Worm (Caenorhabditis elegans) whole organism, midembryonic: Measurements from ENCODE around the gene fbxb-63.

Experiments used
- T22C8.4 ChIP-seq: fragments of 200-800 bp; sonication (Bioruptor generic); IDR thresholded peaks from 2 replicates; pipeline ENCODE4 v1.3.6; 2022; ENCODE audit warnings: missing genetic modification characterization, missing compliant biosample characterization
- cog-1 ChIP-seq: sonication (generic microtip); optimal IDR thresholded peaks from 2 replicates; lab custom pipeline; 2016; ENCODE audit warnings: missing genetic modification characterization, missing compliant biosample characterization
- flt-1 ChIP-seq: fragments of 200-800 bp; sonication (Bioruptor generic); IDR thresholded peaks from 2 replicates; pipeline ENCODE4 v1.3.6; 2022; ENCODE audit warnings: missing genetic modification characterization, missing compliant biosample characterization
- klf-2 ChIP-seq: fragments of 200-800 bp; sonication (Bioruptor generic); conservative IDR thresholded peaks from 2 replicates; pipeline ENCODE4 v1.3.6; 2022; ENCODE audit warnings: missing genetic modification reagents, missing genetic modification characterization, missing compliant biosample characterization
- med-1 ChIP-seq: sonication (generic microtip); optimal IDR thresholded peaks from 2 replicates; lab custom pipeline; 2017; ENCODE audit warnings: missing genetic modification characterization, mild to moderate bottlenecking, missing compliant biosample characterization, antibody characterized with exemption, missing genetic modification reagents; ENCODE audit not compliant: insufficient read depth
- ref-1 ChIP-seq: fragments of 200-800 bp; sonication (Bioruptor generic); conservative IDR thresholded peaks from 2 replicates; pipeline ENCODE4 v1.3.6; 2022; ENCODE audit warnings: missing genetic modification reagents, missing genetic modification characterization, missing compliant biosample characterization
- tab-1 ChIP-seq: fragments of 200-800 bp; sonication (Bioruptor generic); IDR thresholded peaks from 2 replicates; pipeline ENCODE4 v1.3.6; 2022; ENCODE audit warnings: missing genetic modification characterization, missing compliant biosample characterization
- ztf-23 ChIP-seq: fragments of 200-800 bp; sonication (Bioruptor generic); IDR thresholded peaks from 2 replicates; pipeline ENCODE4 v1.3.6; 2022; ENCODE audit warnings: missing genetic modification reagents, missing genetic modification characterization, missing compliant biosample characterization
- ztf-29 ChIP-seq: fragments of 200-800 bp; sonication (Bioruptor generic); IDR thresholded peaks from 2 replicates; pipeline ENCODE4 v1.3.6; 2022; ENCODE audit warnings: missing genetic modification reagents, missing genetic modification characterization, missing compliant biosample characterization

Gene fbxb-63

ce11 chrV:19311391-19311790, 7.9 kb upstream of the fbxb-63 start, which contains the start of gene C43D7.8:
C43D7.8 (minus strand) TSS chrV:19311491.
- TF ChIP-seq tab-1 (GFP tag; lab: Robert Waterston, UW) (no peak), flt-1 (no peak), cog-1 (tag; lab: Kevin White, UChicago) (no peak), ref-1 (GFP tag; lab: Robert Waterston, UW) (no peak), ztf-29 (GFP tag; lab: Robert Waterston, UW) (no peak)

ce11 chrV:19309591-19309990, 6.1 kb upstream of the fbxb-63 start, which contains the start of gene F55C9.11:
F55C9.11 (minus strand) TSS chrV:19309691.
- TF ChIP-seq flt-1 (no peak), tab-1 (GFP tag; lab: Robert Waterston, UW) (no peak), T22C8.4 (GFP tag; lab: Robert Waterston, UW) (peak; percentile 30; the same call in 1 of the 2 replicates), ztf-29 (GFP tag; lab: Robert Waterston, UW) (no peak), cog-1 (tag; lab: Kevin White, UChicago) (no peak), ztf-23 (GFP tag; lab: Robert Waterston, UW) (no peak)

- TF ChIP-seq ztf-23 (GFP tag; lab: Robert Waterston, UW) (no peak), T22C8.4 (GFP tag; lab: Robert Waterston, UW) (no peak), med-1 (GFP tag; lab: Kevin White, UChicago) (no peak), cog-1 (tag; lab: Kevin White, UChicago) (no peak), ref-1 (GFP tag; lab: Robert Waterston, UW) (no peak), ztf-29 (GFP tag; lab: Robert Waterston, UW) (no peak), flt-1 (no peak), tab-1 (GFP tag; lab: Robert Waterston, UW) (no peak), klf-2 (GFP tag; lab: Robert Waterston, UW) (no peak)
Observed at ce11 chrV:19308137-19308536, 4.6 kb upstream of the fbxb-63 start.

ce11 chrV:19306906-19307305, 3.4 kb upstream of the fbxb-63 start, which contains the start of gene F55C9.15:
F55C9.15 (minus strand) TSS chrV:19307006.
- TF ChIP-seq ztf-23 (GFP tag; lab: Robert Waterston, UW), result no peak
- no peak for TF ChIP-seq tab-1 (GFP tag; lab: Robert Waterston, UW)
- no peak for TF ChIP-seq T22C8.4 (GFP tag; lab: Robert Waterston, UW)
- no peak for TF ChIP-seq ref-1 (GFP tag; lab: Robert Waterston, UW)
- TF ChIP-seq ztf-29 (GFP tag; lab: Robert Waterston, UW), result no peak
- TF ChIP-seq cog-1 (tag; lab: Kevin White, UChicago), result no peak
- no peak for TF ChIP-seq flt-1
- no peak for TF ChIP-seq med-1 (GFP tag; lab: Kevin White, UChicago)
- no peak for TF ChIP-seq klf-2 (GFP tag; lab: Robert Waterston, UW)

- TF ChIP-seq ztf-29 (GFP tag; lab: Robert Waterston, UW) (no peak), T22C8.4 (GFP tag; lab: Robert Waterston, UW) (0 out of 2 replicates have a peak, but pooled peaks have one; percentile 29), klf-2 (GFP tag; lab: Robert Waterston, UW) (no peak), flt-1 (no peak), ztf-23 (GFP tag; lab: Robert Waterston, UW) (no peak), cog-1 (tag; lab: Kevin White, UChicago) (no peak), tab-1 (GFP tag; lab: Robert Waterston, UW) (no peak), med-1 (GFP tag; lab: Kevin White, UChicago) (no peak), ref-1 (GFP tag; lab: Robert Waterston, UW) (no peak)
Observed at ce11 chrV:19301934-19302333, 1.6 kb downstream of the fbxb-63 start, which contains the start of gene fbxb-62. fbxb-62 (minus strand) TSS chrV:19302034.

ce11 chrV:19299262-19299661, 4.3 kb downstream of the fbxb-63 start, which contains the start of gene F55C9.14:
F55C9.14 (plus strand) TSS chrV:19299562.
- TF ChIP-seq T22C8.4 (GFP tag; lab: Robert Waterston, UW), result no peak

- TF ChIP-seq tab-1 (GFP tag; lab: Robert Waterston, UW) (no peak), ztf-29 (GFP tag; lab: Robert Waterston, UW) (no peak), med-1 (GFP tag; lab: Kevin White, UChicago) (no peak), T22C8.4 (GFP tag; lab: Robert Waterston, UW) (peak; percentile 53; the same call in 1 of the 2 replicates)
Observed at ce11 chrV:19297510-19297909, 6.0 kb downstream of the fbxb-63 start, which contains the start of gene fbxb-60. fbxb-60 (plus strand) TSS chrV:19297810.

ce11 chrV:19296723-19297122, 6.8 kb downstream of the fbxb-63 start, which contains the start of gene F55C9.6:
F55C9.6 (minus strand) TSS chrV:19296823.
- TF ChIP-seq ztf-23 (GFP tag; lab: Robert Waterston, UW) (no peak), med-1 (GFP tag; lab: Kevin White, UChicago) (no peak)

ce11 chrV:19293025-19293424, 10.5 kb downstream of the fbxb-63 start, which contains the start of gene F55C9.5:
F55C9.5 (minus strand) TSS chrV:19293125.
- no peak for TF ChIP-seq klf-2 (GFP tag; lab: Robert Waterston, UW)
- no peak for TF ChIP-seq flt-1
- TF ChIP-seq ztf-29 (GFP tag; lab: Robert Waterston, UW), result no peak
- TF ChIP-seq T22C8.4 (GFP tag; lab: Robert Waterston, UW), result no peak
- no peak for TF ChIP-seq med-1 (GFP tag; lab: Kevin White, UChicago)
- TF ChIP-seq cog-1 (tag; lab: Kevin White, UChicago), result no peak
- TF ChIP-seq ref-1 (GFP tag; lab: Robert Waterston, UW), result no peak
- no peak for TF ChIP-seq tab-1 (GFP tag; lab: Robert Waterston, UW)
- no peak for TF ChIP-seq ztf-23 (GFP tag; lab: Robert Waterston, UW)
